Fruit fly (Drosophila melanogaster): ENCODE measurements around the gene rdx.

rdx gene

dm6 chr3R:13956809-13957351, 75.0 kb downstream of the rdx start (continued):
- TF ChIP-seq zen2 (GFP tag; IDR thresholded peaks at IDR 0.05; ENCODE audit: partially characterized antibody) (no peak), CG7745 (tag; optimal IDR thresholded peaks at IDR 0.05) (peak; percentile 64), mld (GFP tag; IDR thresholded peaks at IDR 0.05; ENCODE audit: partially characterized antibody) (no peak), abd-A (tag; optimal IDR thresholded peaks at IDR 0.05) (peak; percentile 97), Nf-YB (GFP tag; optimal IDR thresholded peaks at IDR 0.05) (peak; percentile 61), mirr (GFP tag; optimal IDR thresholded peaks at IDR 0.05) (no peak), bab2 (GFP tag; optimal IDR thresholded peaks at IDR 0.05) (no peak), chinmo (GFP tag; IDR thresholded peaks at IDR 0.05; ENCODE audit: partially characterized antibody) (0 out of 4 replicates have a peak, but pooled peaks have one; percentile 33), dmrt99B (tag; optimal IDR thresholded peaks at IDR 0.05) (no peak), gcm2 (GFP tag; optimal IDR thresholded peaks at IDR 0.05) (no peak), CG9817 (tag; optimal IDR thresholded peaks at IDR 0.05) (no peak), jing (GFP tag; optimal IDR thresholded peaks at IDR 0.05) (no peak), CG10543 (GFP tag; optimal IDR thresholded peaks at IDR 0.05) (no peak), hb (GFP tag; IDR thresholded peaks at IDR 0.05; ENCODE audit: partially characterized antibody) (no peak), kay (GFP tag; optimal IDR thresholded peaks at IDR 0.05) (no peak), CG8388 (GFP tag; optimal IDR thresholded peaks at IDR 0.05) (no peak), nerfin-1 (tag; optimal IDR thresholded peaks at IDR 0.05) (no peak), CG6791 (GFP tag; IDR thresholded peaks at IDR 0.05; ENCODE audit: partially characterized antibody) (0 out of 3 replicates have a peak, but pooled peaks have one; percentile 6), grn (GFP tag; optimal IDR thresholded peaks at IDR 0.05) (no peak), CG3995 (GFP tag; optimal IDR thresholded peaks at IDR 0.05) (no peak), CG8359 (GFP tag; optimal IDR thresholded peaks at IDR 0.05; ENCODE audit: borderline replicate concordance) (no peak), CG7839 (tag; optimal IDR thresholded peaks at IDR 0.05) (no peak), caup (GFP tag; optimal IDR thresholded peaks at IDR 0.05; ENCODE audit: severe bottlenecking) (no peak), wdn (GFP tag; IDR thresholded peaks at IDR 0.05) (no peak), Vsx1 (GFP tag; optimal IDR thresholded peaks at IDR 0.05) (no peak), Nf-YC (tag; optimal IDR thresholded peaks at IDR 0.05) (peak; percentile 82), CG33213 (GFP tag; optimal IDR thresholded peaks at IDR 0.05) (no peak), CG11085 (GFP tag; IDR thresholded peaks at IDR 0.05) (no peak), ssp (GFP tag; IDR thresholded peaks at IDR 0.05) (no peak), CG8281 (tag; optimal IDR thresholded peaks at IDR 0.05) (no peak), disco-r (GFP tag; optimal IDR thresholded peaks at IDR 0.05) (no peak), CG9727 (GFP tag; optimal IDR thresholded peaks at IDR 0.05) (no peak), Hr3 (GFP tag; optimal IDR thresholded peaks at IDR 0.05) (no peak), MBD-R2 (GFP tag; IDR thresholded peaks at IDR 0.05) (no peak), Med (GFP tag) (no peak), Tbp (GFP tag; optimal IDR thresholded peaks at IDR 0.05) (no peak), oc (tag; optimal IDR thresholded peaks at IDR 0.05) (peak; percentile 29), repo (GFP tag; optimal IDR thresholded peaks at IDR 0.05) (no peak), CG11696 (GFP tag; IDR thresholded peaks at IDR 0.05) (no peak), CG4854 (GFP tag; optimal IDR thresholded peaks at IDR 0.05) (no peak), Sox100B (GFP tag; optimal IDR thresholded peaks at IDR 0.05) (no peak), fd3F (GFP tag; optimal IDR thresholded peaks at IDR 0.05) (no peak), CG18599 (GFP tag; optimal IDR thresholded peaks at IDR 0.05) (no peak), CG11504 (tag; optimal IDR thresholded peaks at IDR 0.05) (no peak), kah (GFP tag; optimal IDR thresholded peaks at IDR 0.05) (no peak), CG7963 (GFP tag; IDR thresholded peaks at IDR 0.05; ENCODE audit: partially characterized antibody) (no peak), lov (optimal IDR thresholded peaks at IDR 0.05) (no peak), lov (GFP tag; IDR thresholded peaks at IDR 0.05) (no peak), row (GFP tag; IDR thresholded peaks at IDR 0.05) (no peak), CG14965 (GFP tag; optimal IDR thresholded peaks at IDR 0.05; ENCODE audit: borderline replicate concordance) (no peak)

Measured in whole organism, embryonic.